Fruit fly (Drosophila melanogaster): ENCODE data around the gene Septin2.

dm6 chr3R:20605562-20606155, 17.5 kb upstream of the Septin2 start:
- TF ChIP-seq pan (optimal IDR thresholded peaks at IDR 0.05) = no peak
- TF ChIP-seq pan (GFP tag; optimal IDR thresholded peaks at IDR 0.05 in 1 of 2, IDR thresholded peaks at IDR 0.05 in 1 of 2) = no peak
- no peak for TF ChIP-seq gem (tag; optimal IDR thresholded peaks at IDR 0.05)
- no peak for TF ChIP-seq mirr (GFP tag; optimal IDR thresholded peaks at IDR 0.05)
- no peak for TF ChIP-seq en (GFP tag; optimal IDR thresholded peaks at IDR 0.05)
- TF ChIP-seq CG17612 (GFP tag; IDR thresholded peaks at IDR 0.05) = no peak
- TF ChIP-seq CG12942 (GFP tag; optimal IDR thresholded peaks at IDR 0.05) = no peak
- TF ChIP-seq CG12219 (GFP tag; optimal IDR thresholded peaks at IDR 0.05) = no peak
- no peak for TF ChIP-seq so (GFP tag; IDR thresholded peaks at IDR 0.05)
- TF ChIP-seq fd96Cb (tag; optimal IDR thresholded peaks at IDR 0.05) = no peak
- TF ChIP-seq klu (GFP tag; IDR thresholded peaks at IDR 0.05) = no peak
- no peak for TF ChIP-seq usp (GFP tag; optimal IDR thresholded peaks at IDR 0.05)
- TF ChIP-seq CG18476 (GFP tag; optimal IDR thresholded peaks at IDR 0.05) = no peak
- no peak for TF ChIP-seq onecut (GFP tag; IDR thresholded peaks at IDR 0.05)
